Worm (Caenorhabditis elegans) whole organism, L4/young adult: ENCODE data around the gene C17H12.8.

Experiments
- W03F9.2 ChIP-seq: fragments of 150-350 bp; optimal IDR thresholded peaks from 2 replicates; lab custom pipeline; 2014; ENCODE audit warnings: missing biosample characterization, missing genetic modification characterization
- him-1 ChIP-seq: sonication (generic microtip); optimal IDR thresholded peaks from 2 replicates; lab custom pipeline; 2016; ENCODE audit warnings: missing genotype, missing genetic modification reagents, missing genetic modification characterization, missing compliant biosample characterization

DNA sequence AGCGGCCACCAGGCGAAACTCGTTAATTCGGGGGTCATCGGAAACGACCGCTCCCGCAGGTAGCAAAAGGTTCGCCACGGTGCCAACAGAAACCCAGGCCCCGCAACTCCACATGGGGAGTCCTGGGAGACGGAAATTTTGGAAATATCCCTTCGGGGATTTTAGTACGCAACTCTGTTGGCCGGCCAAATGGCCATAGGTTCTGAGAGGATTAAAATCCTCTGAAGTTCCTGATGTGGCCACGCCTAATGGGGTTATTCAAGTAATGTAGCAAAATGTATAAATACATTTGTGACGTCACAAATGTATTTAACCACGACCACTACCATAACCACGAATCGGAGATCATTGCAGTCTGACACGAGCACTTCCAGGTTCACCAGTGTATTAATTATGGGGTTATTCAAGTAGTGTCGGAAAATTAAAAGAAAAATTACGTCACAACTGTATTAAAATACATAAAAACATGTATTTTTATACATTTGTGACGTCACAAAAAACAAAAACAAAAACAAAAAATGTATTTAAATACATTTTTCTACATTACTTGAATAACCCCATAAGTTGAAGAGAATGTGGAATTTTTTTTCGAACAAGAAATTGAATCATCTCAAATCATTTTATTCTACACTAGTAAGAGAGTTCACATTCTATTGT lies 25.1 kb upstream of the C17H12.8 start:
- TF ChIP-seq W03F9.2 (tag; lab: Kevin White, UChicago) (no peak), him-1 (tag; lab: Kevin White, UChicago) (no peak)
